Worm (Caenorhabditis elegans) whole organism, late embryonic: ENCODE data around the gene sru-39.

Experiments
- C08G9.2 ChIP-seq: sonication (generic microtip); optimal IDR thresholded peaks from 2 replicates; lab custom pipeline; 2016; ENCODE audit warnings: mild to moderate bottlenecking, missing genetic modification characterization, moderate library complexity, missing compliant biosample characterization
- C38D4.7 ChIP-seq: fragments of 200-800 bp; sonication (Bioruptor generic); optimal IDR thresholded peaks from 2 replicates; lab custom pipeline; 2018; ENCODE audit warnings: mild to moderate bottlenecking, missing genetic modification characterization, moderate library complexity, missing compliant biosample characterization
- K02D7.2 ChIP-seq: sonication (generic microtip); optimal IDR thresholded peaks from 2 replicates; lab custom pipeline; 2017; ENCODE audit warnings: mild to moderate bottlenecking, missing genetic modification characterization, missing compliant biosample characterization
- K09A11.1 ChIP-seq: sonication (generic microtip); optimal IDR thresholded peaks from 2 replicates; lab custom pipeline; 2017; ENCODE audit warnings: antibody characterized with exemption, mild to moderate bottlenecking, missing genetic modification characterization, missing compliant biosample characterization; ENCODE audit not compliant: insufficient read depth
- ahr-1 ChIP-seq: sonication (generic microtip); optimal IDR thresholded peaks from 2 replicates; lab custom pipeline; 2016; ENCODE audit warnings: missing genetic modification characterization, missing compliant biosample characterization
- ama-1 ChIP-seq: fragments of 150-350 bp; optimal IDR thresholded peaks from 2 replicates; lab custom pipeline; 2014
- ceh-18 ChIP-seq: sonication (generic microtip); optimal IDR thresholded peaks from 2 replicates; lab custom pipeline; 2016; ENCODE audit warnings: missing genetic modification characterization, missing compliant biosample characterization
- ceh-2 ChIP-seq: sonication (generic microtip); optimal IDR thresholded peaks from 2 replicates; lab custom pipeline; 2016; ENCODE audit warnings: missing genotype, missing genetic modification characterization, missing compliant biosample characterization
- ceh-22 ChIP-seq: sonication (generic microtip); optimal IDR thresholded peaks from 2 replicates; lab custom pipeline; 2017; ENCODE audit warnings: missing biosample characterization, missing genetic modification characterization
- ceh-24 ChIP-seq: sonication (generic microtip); optimal IDR thresholded peaks from 2 replicates; lab custom pipeline; 2016; ENCODE audit warnings: mild to moderate bottlenecking, missing genetic modification characterization, missing compliant biosample characterization
- ceh-30 ChIP-seq: fragments of 150-350 bp; optimal IDR thresholded peaks from 2 replicates; lab custom pipeline; 2014; ENCODE audit warnings: missing biosample characterization, missing genetic modification characterization
- ceh-45 ChIP-seq: fragments of 200-800 bp; sonication (Bioruptor generic); IDR thresholded peaks from 2 replicates; pipeline ENCODE4 v1.3.6; 2022; ENCODE audit warnings: missing genetic modification reagents, missing genetic modification characterization, missing compliant biosample characterization
- ceh-48 ChIP-seq: sonication (generic microtip); optimal IDR thresholded peaks from 2 replicates; lab custom pipeline; 2016; ENCODE audit warnings: missing genetic modification characterization, inconsistent platforms, missing compliant biosample characterization
- ceh-6 ChIP-seq: fragments of 200-800 bp; sonication (Bioruptor generic); optimal IDR thresholded peaks from 2 replicates; lab custom pipeline; 2018; ENCODE audit warnings: mild to moderate bottlenecking, missing genetic modification characterization, missing compliant biosample characterization
- dmd-4 ChIP-seq: sonication (generic microtip); optimal IDR thresholded peaks from 2 replicates; lab custom pipeline; 2016; ENCODE audit warnings: borderline replicate concordance, missing genetic modification characterization, missing compliant biosample characterization
- dve-1 ChIP-seq: sonication (generic microtip); optimal IDR thresholded peaks from 2 replicates; lab custom pipeline; 2017; ENCODE audit warnings: antibody characterized with exemption, mild to moderate bottlenecking, missing genetic modification characterization, missing compliant biosample characterization
- elt-2 ChIP-seq: sonication (generic microtip); optimal IDR thresholded peaks from 2 replicates; lab custom pipeline; 2016; ENCODE audit warnings: missing genetic modification reagents, missing genetic modification characterization, missing compliant biosample characterization
- ets-4 ChIP-seq: sonication (generic microtip); optimal IDR thresholded peaks from 2 replicates; lab custom pipeline; 2016; ENCODE audit warnings: missing genetic modification characterization, missing compliant biosample characterization
- fax-1 ChIP-seq: sonication (generic microtip); optimal IDR thresholded peaks from 2 replicates; lab custom pipeline; 2016; ENCODE audit warnings: missing genotype, missing genetic modification characterization, missing compliant biosample characterization
- fkh-10 ChIP-seq: fragments of 150-350 bp; optimal IDR thresholded peaks from 2 replicates; lab custom pipeline; 2014; ENCODE audit warnings: missing biosample characterization, missing genetic modification reagents, missing genetic modification characterization
- fkh-6 ChIP-seq: sonication (generic microtip); optimal IDR thresholded peaks from 2 replicates; lab custom pipeline; 2016; ENCODE audit warnings: missing genetic modification characterization, missing compliant biosample characterization
- gmeb-2 ChIP-seq: sonication (generic microtip); optimal IDR thresholded peaks from 2 replicates; lab custom pipeline; 2016; ENCODE audit warnings: missing genetic modification characterization, inconsistent platforms, missing compliant biosample characterization
- hlh-15 ChIP-seq: sonication (generic microtip); optimal IDR thresholded peaks from 2 replicates; lab custom pipeline; 2016; ENCODE audit warnings: missing genetic modification characterization, missing compliant biosample characterization
- hlh-30 ChIP-seq: sonication (generic microtip); optimal IDR thresholded peaks from 2 replicates; lab custom pipeline; 2017; ENCODE audit warnings: antibody characterized with exemption, missing genetic modification characterization, missing compliant biosample characterization; ENCODE audit not compliant: insufficient read depth
- lim-6 ChIP-seq: sonication (generic microtip); optimal IDR thresholded peaks from 2 replicates; lab custom pipeline; 2016; ENCODE audit warnings: missing genetic modification characterization, missing compliant biosample characterization
- madf-2 ChIP-seq: sonication (generic microtip); optimal IDR thresholded peaks from 2 replicates; lab custom pipeline; 2017; ENCODE audit warnings: missing genetic modification characterization, missing compliant biosample characterization
- nhr-232 ChIP-seq: sonication (generic microtip); optimal IDR thresholded peaks from 2 replicates; lab custom pipeline; 2016; ENCODE audit warnings: missing genetic modification characterization, missing compliant biosample characterization
- pat-9 ChIP-seq: fragments of 200-800 bp; sonication (Bioruptor generic); optimal IDR thresholded peaks from 2 replicates; lab custom pipeline; 2018; ENCODE audit warnings: mild to moderate bottlenecking, missing genetic modification characterization, moderate library complexity, missing compliant biosample characterization
- pqm-1 ChIP-seq: sonication (generic microtip); optimal IDR thresholded peaks from 2 replicates; lab custom pipeline; 2016; ENCODE audit warnings: missing genetic modification characterization, missing compliant biosample characterization
- pros-1 ChIP-seq: fragments of 150-350 bp; optimal IDR thresholded peaks from 2 replicates; lab custom pipeline; 2014; ENCODE audit warnings: missing biosample characterization, missing genetic modification reagents, missing genetic modification characterization
- ref-2 ChIP-seq: sonication (generic microtip); optimal IDR thresholded peaks from 2 replicates; lab custom pipeline; 2016; ENCODE audit warnings: missing genetic modification characterization, missing compliant biosample characterization
- sox-2 ChIP-seq: fragments of 200-800 bp; sonication (Bioruptor generic); IDR thresholded peaks from 2 replicates; pipeline ENCODE4 v1.3.6; 2022; ENCODE audit warnings: missing genetic modification reagents, missing genetic modification characterization, missing compliant biosample characterization
- syd-9 ChIP-seq: sonication (generic microtip); optimal IDR thresholded peaks from 2 replicates; lab custom pipeline; 2016; ENCODE audit warnings: mild to moderate bottlenecking, missing genetic modification characterization, moderate library complexity, missing compliant biosample characterization
- ttx-3 ChIP-seq: sonication (generic microtip); optimal IDR thresholded peaks from 2 replicates; lab custom pipeline; 2016; ENCODE audit warnings: missing genetic modification reagents, missing genetic modification characterization, missing compliant biosample characterization
- unc-86 ChIP-seq: sonication (generic microtip); optimal IDR thresholded peaks from 2 replicates; lab custom pipeline; 2016; ENCODE audit warnings: missing genetic modification characterization, missing compliant biosample characterization
- zip-5 ChIP-seq: sonication (generic microtip); optimal IDR thresholded peaks from 2 replicates; lab custom pipeline; 2016; ENCODE audit warnings: missing genetic modification characterization, missing compliant biosample characterization

sru-39 gene

DNA sequence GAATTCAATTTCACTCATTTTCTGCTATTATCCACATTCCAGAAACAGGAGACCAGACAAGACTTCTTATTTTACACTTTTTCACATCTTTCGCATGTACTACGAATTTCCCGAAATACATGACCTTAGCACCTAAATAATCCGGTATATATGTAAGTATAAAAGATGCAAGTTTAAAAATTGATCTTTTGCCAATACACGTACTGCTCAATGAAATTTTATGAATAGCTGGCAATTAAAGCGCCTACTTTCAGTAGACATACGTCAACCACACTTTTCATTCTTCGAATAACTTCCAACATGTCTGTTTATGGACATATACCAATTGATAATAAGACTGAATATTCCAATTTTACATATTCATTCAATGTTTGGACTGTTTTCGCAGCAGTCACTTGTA is at the start of gene sru-39:
Gene sru-39 (plus strand): TSS at position 301 of the 400 bp plus-strand sequence.
- TF ChIP-seq nhr-232 (tag; lab: Kevin White, UChicago) (no peak), fax-1 (tag; lab: Kevin White, UChicago) (no peak), sox-2 (GFP tag; lab: Robert Waterston, UW) (no peak), ttx-3 (tag; lab: Kevin White, UChicago) (no peak), K09A11.1 (no peak), C08G9.2 (tag; lab: Kevin White, UChicago) (no peak)

ce11 chrV:9753554-9753953 is 49.7 kb upstream of the sru-39 start:
- TF ChIP-seq ama-1 (lab: Kevin White, UChicago) (no peak), madf-2 (no peak), ceh-6 (GFP tag; lab: Kevin White, UChicago) (no peak), fkh-6 (tag; lab: Kevin White, UChicago) (no peak), ceh-22 (tag; lab: Kevin White, UChicago) (no peak), gmeb-2 (tag; lab: Kevin White, UChicago) (no peak)
- TF ChIP-seq, all 69 proteins: peak for 0

DNA sequence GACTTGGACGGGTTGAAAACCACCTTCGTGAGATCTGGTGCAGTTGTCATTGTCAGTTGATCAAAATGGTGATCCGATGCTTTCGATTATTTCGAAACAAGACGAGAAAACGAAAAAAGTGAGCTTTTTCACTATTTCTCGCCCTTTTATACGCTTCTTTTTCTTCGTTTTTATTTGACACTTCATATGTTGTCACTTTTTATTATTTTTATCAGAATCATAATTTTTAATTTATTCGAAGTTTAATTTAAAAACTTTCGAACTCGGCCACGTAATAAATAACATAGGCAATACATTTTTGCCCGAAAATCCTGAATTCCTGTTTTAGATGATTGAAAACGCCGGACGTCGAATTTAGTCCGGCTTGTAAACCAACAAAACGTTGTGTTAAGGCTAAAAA is 48.8 kb upstream of the sru-39 start, which contains the start of gene F58E6.5:
Gene F58E6.5 (minus strand): TSS at position 101 of the 400 bp plus-strand sequence.
- no peak for TF ChIP-seq ceh-48 (tag; lab: Kevin White, UChicago)
- no peak for TF ChIP-seq dve-1
- TF ChIP-seq pqm-1 = no peak
- TF ChIP-seq C08G9.2 (tag; lab: Kevin White, UChicago) = no peak
- no peak for TF ChIP-seq lim-6 (tag; lab: Kevin White, UChicago)
- no peak for TF ChIP-seq ceh-2 (tag; lab: Kevin White, UChicago)
- TF ChIP-seq K02D7.2 (tag; lab: Kevin White, UChicago) = no peak
- no peak for TF ChIP-seq ahr-1 (tag; lab: Kevin White, UChicago)
- no peak for TF ChIP-seq hlh-15
- TF ChIP-seq pros-1 (tag; lab: Kevin White, UChicago) = no peak
- no peak for TF ChIP-seq dmd-4 (tag; lab: Kevin White, UChicago)
- TF ChIP-seq, all 69 proteins: peak for 0

- TF ChIP-seq nhr-232 (tag; lab: Kevin White, UChicago) (no peak), pat-9 (no peak)
These were observed 47.6 kb upstream of the sru-39 start, which contains the start of gene F58E6.8 for ce11 chrV:9755725-9756124. F58E6.8 (minus strand) TSS chrV:9755825.

- TF ChIP-seq elt-2 (tag; lab: Kevin White, UChicago) (peak; percentile 48), fkh-10 (no peak)
- TF ChIP-seq, all 69 proteins: peak for 1
These were observed 47.0 kb upstream of the sru-39 start, which contains the start of gene hrg-3 for ce11 chrV:9756242-9756641. hrg-3 (plus strand) TSS chrV:9756468.

DNA sequence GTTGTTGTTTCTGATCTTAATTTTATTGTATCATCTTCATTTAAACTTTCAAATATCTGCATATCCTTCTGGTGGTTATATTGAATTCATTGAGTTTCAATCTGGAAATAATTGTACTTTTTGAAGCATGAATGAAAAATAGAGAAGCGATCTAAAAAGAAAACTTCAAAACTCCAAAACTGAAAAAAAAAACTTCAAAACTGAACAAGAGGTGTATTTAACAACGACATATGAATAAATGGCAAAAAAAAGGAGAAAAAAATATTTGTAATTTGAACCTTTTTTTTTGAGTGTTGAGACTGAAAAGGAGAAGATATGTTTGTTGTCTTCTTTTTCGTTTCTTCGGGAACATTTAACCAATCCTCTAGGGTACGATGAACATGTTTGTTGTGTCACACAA is 45.4 kb upstream of the sru-39 start, which contains the start of gene F58E6.11:
Gene F58E6.11 (minus strand): TSS at position 101 of the 400 bp plus-strand sequence.
- TF ChIP-seq ceh-24 (no peak), madf-2 (no peak), ceh-18 (tag; lab: Kevin White, UChicago) (no peak), hlh-30 (tag; lab: Kevin White, UChicago) (no peak), C08G9.2 (tag; lab: Kevin White, UChicago) (no peak), dmd-4 (tag; lab: Kevin White, UChicago) (no peak), ceh-30 (tag; lab: Kevin White, UChicago) (no peak), ama-1 (lab: Kevin White, UChicago) (no peak), ets-4 (tag; lab: Kevin White, UChicago) (no peak), C38D4.7 (no peak), unc-86 (tag; lab: Kevin White, UChicago) (no peak), ceh-45 (GFP tag; lab: Robert Waterston, UW) (no peak), zip-5 (tag; lab: Kevin White, UChicago) (no peak), syd-9 (tag; lab: Kevin White, UChicago) (no peak), ref-2 (tag; lab: Kevin White, UChicago) (no peak)
- TF ChIP-seq, all 69 proteins: peak for 0
